Fruit fly (Drosophila melanogaster): ENCODE data around the gene PolA1.
A peak's percentile ranks its signal among the peaks of the same experiment; 100 is the strongest.

PolA1 gene

dm6 chr3R:21654755-21655154 is 16.8 kb downstream of the PolA1 start:
- no peak for TF ChIP-seq CG6276 (GFP tag; optimal IDR thresholded peaks at IDR 0.05)
- no peak for TF ChIP-seq Ets96B (tag; optimal IDR thresholded peaks at IDR 0.05)
- TF ChIP-seq ss (GFP tag; optimal IDR thresholded peaks at IDR 0.05): no peak
- TF ChIP-seq eg (GFP tag; IDR thresholded peaks at IDR 0.05): no peak
- no peak for TF ChIP-seq net (GFP tag; optimal IDR thresholded peaks at IDR 0.05)
- TF ChIP-seq Sox102F (GFP tag; optimal IDR thresholded peaks at IDR 0.05): no peak
- no peak for TF ChIP-seq fd59A (GFP tag; optimal IDR thresholded peaks at IDR 0.05)
- TF ChIP-seq Ets21C (GFP tag; optimal IDR thresholded peaks at IDR 0.05): no peak
- no peak for TF ChIP-seq Lpt (GFP tag; optimal IDR thresholded peaks at IDR 0.05)
- no peak for TF ChIP-seq CG11294 (GFP tag; IDR thresholded peaks at IDR 0.05)
- TF ChIP-seq CG10631 (GFP tag; optimal IDR thresholded peaks at IDR 0.05): no peak
- no peak for TF ChIP-seq Hr39 (GFP tag; optimal IDR thresholded peaks at IDR 0.05)
- no peak for TF ChIP-seq Eip78C (GFP tag)
- TF ChIP-seq cyc (GFP tag; optimal IDR thresholded peaks at IDR 0.05): no peak
- TF ChIP-seq CG6163 (GFP tag; IDR thresholded peaks at IDR 0.05): no peak
- TF ChIP-seq CG1621 (tag; optimal IDR thresholded peaks at IDR 0.05): no peak

- TF ChIP-seq CG8119 (GFP tag; IDR thresholded peaks at IDR 0.05): no peak
- TF ChIP-seq Eip75B (GFP tag; optimal IDR thresholded peaks at IDR 0.05): no peak
- TF ChIP-seq CG34406 (GFP tag; optimal IDR thresholded peaks at IDR 0.05): no peak
- no peak for TF ChIP-seq achi (GFP tag; optimal IDR thresholded peaks at IDR 0.05)
- TF ChIP-seq CG6808 (GFP tag; optimal IDR thresholded peaks at IDR 0.05): no peak
- no peak for TF ChIP-seq Smox (GFP tag; optimal IDR thresholded peaks at IDR 0.05)
- TF ChIP-seq CG8319 (GFP tag; optimal IDR thresholded peaks at IDR 0.05): no peak
- no peak for TF ChIP-seq net (GFP tag; optimal IDR thresholded peaks at IDR 0.05)
- TF ChIP-seq CG6792 (GFP tag; optimal IDR thresholded peaks at IDR 0.05): no peak
- TF ChIP-seq CG11294 (GFP tag; IDR thresholded peaks at IDR 0.05): no peak
- no peak for TF ChIP-seq OdsH (GFP tag; optimal IDR thresholded peaks at IDR 0.05)
- no peak for TF ChIP-seq Blimp-1 (GFP tag; optimal IDR thresholded peaks at IDR 0.05)
- TF ChIP-seq Eip78C (GFP tag): no peak
- TF ChIP-seq CG1621 (tag; optimal IDR thresholded peaks at IDR 0.05): peak; percentile 35
- peak; percentile 68 for TF ChIP-seq dsx (GFP tag; optimal IDR thresholded peaks at IDR 0.05; ENCODE audit: poor library complexity, severe bottlenecking)
- TF ChIP-seq CG9139 (GFP tag; optimal IDR thresholded peaks at IDR 0.05): peak; percentile 40
- no peak for TF ChIP-seq spab (GFP tag; optimal IDR thresholded peaks at IDR 0.05)
- no peak for TF ChIP-seq CG10631 (GFP tag; optimal IDR thresholded peaks at IDR 0.05)
- TF ChIP-seq Sox102F (GFP tag; optimal IDR thresholded peaks at IDR 0.05): no peak
- TF ChIP-seq CG3032 (tag; optimal IDR thresholded peaks at IDR 0.05): no peak
- TF ChIP-seq CG4318 (GFP tag; optimal IDR thresholded peaks at IDR 0.05): no peak
- TF ChIP-seq svp (GFP tag): no peak
- no peak for TF ChIP-seq Sox15 (GFP tag; optimal IDR thresholded peaks at IDR 0.05)
- no peak for TF ChIP-seq CG11902 (GFP tag; optimal IDR thresholded peaks at IDR 0.05)
- no peak for TF ChIP-seq CG7368 (GFP tag; optimal IDR thresholded peaks at IDR 0.05)
- TF ChIP-seq Gug (GFP tag; IDR thresholded peaks at IDR 0.05): no peak
- no peak for TF ChIP-seq Lpt (GFP tag; optimal IDR thresholded peaks at IDR 0.05)
- no peak for TF ChIP-seq fd85E (GFP tag; optimal IDR thresholded peaks at IDR 0.05)
- TF ChIP-seq CG8632 (GFP tag; optimal IDR thresholded peaks at IDR 0.05): no peak
- TF ChIP-seq CG10669 (GFP tag; optimal IDR thresholded peaks at IDR 0.05): no peak
- TF ChIP-seq Sox14 (GFP tag; optimal IDR thresholded peaks at IDR 0.05): no peak
- TF ChIP-seq Hr39 (GFP tag; optimal IDR thresholded peaks at IDR 0.05): no peak
- TF ChIP-seq CG31627 (GFP tag; optimal IDR thresholded peaks at IDR 0.05): no peak
- no peak for TF ChIP-seq CG32006 (GFP tag; optimal IDR thresholded peaks at IDR 0.05)
- TF ChIP-seq cyc (GFP tag; optimal IDR thresholded peaks at IDR 0.05): no peak
- no peak for TF ChIP-seq CG15336 (GFP tag; IDR thresholded peaks at IDR 0.05)
- TF ChIP-seq CG6163 (GFP tag; IDR thresholded peaks at IDR 0.05): no peak
- no peak for TF ChIP-seq Eip93F (GFP tag; optimal IDR thresholded peaks at IDR 0.05)
- no peak for TF ChIP-seq eg (GFP tag; IDR thresholded peaks at IDR 0.05)
- TF ChIP-seq ss (GFP tag; optimal IDR thresholded peaks at IDR 0.05): peak; percentile 52 to 69
- no peak for TF ChIP-seq vri (GFP tag; optimal IDR thresholded peaks at IDR 0.05)
- no peak for TF ChIP-seq Ets21C (GFP tag; optimal IDR thresholded peaks at IDR 0.05)
- no peak for TF ChIP-seq fkh (GFP tag; optimal IDR thresholded peaks at IDR 0.05)
- no peak for TF ChIP-seq topi (GFP tag; optimal IDR thresholded peaks at IDR 0.05)
- no peak for TF ChIP-seq pdm3 (GFP tag; optimal IDR thresholded peaks at IDR 0.05)
- TF ChIP-seq CG16779 (tag; optimal IDR thresholded peaks at IDR 0.05): peak; percentile 3
- TF ChIP-seq fd59A (GFP tag; optimal IDR thresholded peaks at IDR 0.05): no peak
Measured at dm6 chr3R:21653434-21653833, 18.1 kb downstream of the PolA1 start.
